Worm (Caenorhabditis elegans) whole organism, L2 larva: ENCODE data around the gene K02D10.3.

Source experiments
- ceh-16 ChIP-seq: fragments of 150-350 bp; optimal IDR thresholded peaks from 2 replicates; lab custom pipeline; 2014; ENCODE audit warnings: missing biosample characterization, missing genetic modification characterization
- lin-39 ChIP-seq: fragments of 150-350 bp; optimal IDR thresholded peaks from 2 replicates; lab custom pipeline; 2014; ENCODE audit warnings: missing biosample characterization, missing genetic modification reagents, missing genetic modification characterization
- mab-5 ChIP-seq: fragments of 150-350 bp; optimal IDR thresholded peaks from 2 replicates; lab custom pipeline; 2014; ENCODE audit warnings: missing biosample characterization, missing genetic modification characterization
- nhr-11 ChIP-seq: fragments of 150-350 bp; optimal IDR thresholded peaks from 2 replicates; lab custom pipeline; 2014; ENCODE audit warnings: missing biosample characterization, missing genetic modification characterization
- nhr-237 ChIP-seq: fragments of 150-350 bp; optimal IDR thresholded peaks from 2 replicates; lab custom pipeline; 2014; ENCODE audit warnings: missing biosample characterization, missing genetic modification characterization
- skn-1 ChIP-seq: sonication (generic microtip); optimal IDR thresholded peaks from 2 replicates; lab custom pipeline; 2017; ENCODE audit warnings: missing biosample characterization, missing genetic modification characterization
- snpc-4 ChIP-seq: fragments of 150-350 bp; optimal IDR thresholded peaks from 2 replicates; lab custom pipeline; 2014; ENCODE audit warnings: missing biosample characterization, missing genetic modification characterization
- unc-62 ChIP-seq: fragments of 150-350 bp; optimal IDR thresholded peaks from 2 replicates; lab custom pipeline; 2014; ENCODE audit warnings: missing biosample characterization, missing genetic modification reagents, missing genetic modification characterization
- zag-1 ChIP-seq: fragments of 150-350 bp; optimal IDR thresholded peaks from 2 replicates; lab custom pipeline; 2014; ENCODE audit warnings: missing biosample characterization, missing genetic modification characterization

DNA sequence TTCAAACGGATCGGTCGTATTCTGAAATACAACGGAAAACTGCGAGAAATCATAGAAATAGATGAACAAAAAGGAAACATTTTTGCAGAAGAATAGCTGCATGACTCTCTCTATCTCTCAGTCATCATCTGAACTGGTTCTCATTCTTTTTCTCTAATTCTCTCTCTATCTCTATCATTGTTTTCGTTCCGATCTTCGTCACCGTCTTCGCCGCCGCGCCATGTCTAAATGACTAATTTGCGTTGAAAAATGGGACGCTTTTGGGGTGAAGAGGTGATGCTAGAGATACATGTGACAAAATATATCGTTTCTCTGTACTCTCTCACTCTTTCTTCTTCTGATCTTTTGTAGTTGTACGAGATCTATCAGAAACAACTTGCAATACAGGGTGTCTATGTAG lies 8.7 kb upstream of the K02D10.3 start:
- TF ChIP-seq nhr-237 (tag; lab: Kevin White, UChicago), result no peak
- no peak for TF ChIP-seq lin-39 (tag; lab: Kevin White, UChicago)
- no peak for TF ChIP-seq mab-5 (tag; lab: Kevin White, UChicago)
- no peak for TF ChIP-seq skn-1 (tag; lab: Kevin White, UChicago)
- no peak for TF ChIP-seq unc-62
- no peak for TF ChIP-seq nhr-11
- TF ChIP-seq snpc-4 (tag; lab: Kevin White, UChicago), result no peak
- no peak for TF ChIP-seq ceh-16 (tag; lab: Kevin White, UChicago)
- no peak for TF ChIP-seq zag-1
